Worm (Caenorhabditis elegans) whole organism, midembryonic: ENCODE measurements around the gene C56E10.3.

Experiments used
- T22C8.4 ChIP-seq: fragments of 200-800 bp; sonication (Bioruptor generic); IDR thresholded peaks from 2 replicates; pipeline ENCODE4 v1.3.6; 2022; ENCODE audit warnings: missing genetic modification characterization, missing compliant biosample characterization
- cog-1 ChIP-seq: sonication (generic microtip); optimal IDR thresholded peaks from 2 replicates; lab custom pipeline; 2016; ENCODE audit warnings: missing genetic modification characterization, missing compliant biosample characterization
- flt-1 ChIP-seq: fragments of 200-800 bp; sonication (Bioruptor generic); IDR thresholded peaks from 2 replicates; pipeline ENCODE4 v1.3.6; 2022; ENCODE audit warnings: missing genetic modification characterization, missing compliant biosample characterization
- klf-2 ChIP-seq: fragments of 200-800 bp; sonication (Bioruptor generic); conservative IDR thresholded peaks from 2 replicates; pipeline ENCODE4 v1.3.6; 2022; ENCODE audit warnings: missing genetic modification reagents, missing genetic modification characterization, missing compliant biosample characterization
- med-1 ChIP-seq: sonication (generic microtip); optimal IDR thresholded peaks from 2 replicates; lab custom pipeline; 2017; ENCODE audit warnings: missing genetic modification characterization, mild to moderate bottlenecking, missing compliant biosample characterization, antibody characterized with exemption, missing genetic modification reagents; ENCODE audit not compliant: insufficient read depth
- ref-1 ChIP-seq: fragments of 200-800 bp; sonication (Bioruptor generic); conservative IDR thresholded peaks from 2 replicates; pipeline ENCODE4 v1.3.6; 2022; ENCODE audit warnings: missing genetic modification reagents, missing genetic modification characterization, missing compliant biosample characterization
- tab-1 ChIP-seq: fragments of 200-800 bp; sonication (Bioruptor generic); IDR thresholded peaks from 2 replicates; pipeline ENCODE4 v1.3.6; 2022; ENCODE audit warnings: missing genetic modification characterization, missing compliant biosample characterization
- ztf-23 ChIP-seq: fragments of 200-800 bp; sonication (Bioruptor generic); IDR thresholded peaks from 2 replicates; pipeline ENCODE4 v1.3.6; 2022; ENCODE audit warnings: missing genetic modification reagents, missing genetic modification characterization, missing compliant biosample characterization
- ztf-29 ChIP-seq: fragments of 200-800 bp; sonication (Bioruptor generic); IDR thresholded peaks from 2 replicates; pipeline ENCODE4 v1.3.6; 2022; ENCODE audit warnings: missing genetic modification reagents, missing genetic modification characterization, missing compliant biosample characterization

ce11 chrX:6687756-6688155, 42.3 kb downstream of the C56E10.3 start:
- TF ChIP-seq klf-2 (GFP tag; lab: Robert Waterston, UW) (no peak), ztf-23 (GFP tag; lab: Robert Waterston, UW) (no peak), ztf-29 (no peak), flt-1 (GFP tag; lab: Robert Waterston, UW) (no peak), T22C8.4 (GFP tag; lab: Robert Waterston, UW) (no peak), tab-1 (GFP tag; lab: Robert Waterston, UW) (no peak), med-1 (GFP tag; lab: Kevin White, UChicago) (no peak), ref-1 (no peak), cog-1 (no peak)
